Worm (Caenorhabditis elegans): ENCODE data around the gene him-3.

ce11 chrIV:6937548-6937947 is 39.8 kb upstream of the him-3 start, which contains the start of gene npr-12:
- TF ChIP-seq ceh-16 (tag; optimal IDR thresholded peaks at IDR 0.05) (no peak), F13H6.1 (tag; optimal IDR thresholded peaks at IDR 0.05) (no peak), lsy-2 (tag; optimal IDR thresholded peaks at IDR 0.05) (no peak), unc-39 (tag; optimal IDR thresholded peaks at IDR 0.05) (no peak), fos-1 (tag; optimal IDR thresholded peaks at IDR 0.05) (no peak), nhr-237 (tag; optimal IDR thresholded peaks at IDR 0.05) (no peak), snpc-4 (tag; optimal IDR thresholded peaks at IDR 0.05) (no peak), elt-3 (tag; optimal IDR thresholded peaks at IDR 0.05) (no peak), lin-13 (GFP tag; optimal IDR thresholded peaks at IDR 0.05) (no peak)

All from whole organism, L2 larva.